Fruit fly (Drosophila melanogaster) whole organism, embryonic: ENCODE measurements around the gene CG17233.

Experiments used
- Atf6 ChIP-seq: fragments of 200-800 bp; sonication (Bioruptor generic); IDR thresholded peaks from 2 replicates; pipeline ENCODE4 v1.3.6; 2022; ENCODE audit warnings: missing biosample characterization, missing genetic modification characterization
- CG10366 ChIP-seq: fragments of 200-800 bp; sonication (Bioruptor generic); IDR thresholded peaks from 2 replicates; pipeline ENCODE4 v1.3.6; 2022; ENCODE audit warnings: missing biosample characterization, missing genetic modification characterization
- CG10462 ChIP-seq: fragments of 200-800 bp; sonication (Bioruptor generic); optimal IDR thresholded peaks from 2 replicates; lab custom pipeline; 2016; ENCODE audit warnings: missing biosample characterization, missing genetic modification characterization
- CG10565 ChIP-seq: fragments of 200-800 bp; sonication (Bioruptor generic); optimal IDR thresholded peaks from 3 replicates; lab custom pipeline; 2016; ENCODE audit warnings: missing biosample characterization, mild to moderate bottlenecking, missing genetic modification characterization
- CG12219 ChIP-seq: fragments of 200-800 bp; sonication (Bioruptor generic); optimal IDR thresholded peaks from 3 replicates; lab custom pipeline; 2018; ENCODE audit warnings: missing biosample characterization, mild to moderate bottlenecking, missing genetic modification characterization
- CG12391 ChIP-seq: fragments of 200-800 bp; sonication (Bioruptor generic); optimal IDR thresholded peaks from 3 replicates; lab custom pipeline; 2018; ENCODE audit warnings: missing biosample characterization, mild to moderate bottlenecking, missing genetic modification characterization, moderate library complexity
- CG14860 ChIP-seq: fragments of 200-800 bp; sonication (Bioruptor generic); IDR thresholded peaks from 3 replicates; pipeline ENCODE4 v1.3.6; 2022; ENCODE audit warnings: missing biosample characterization, missing genetic modification characterization; ENCODE audit not compliant: partially characterized antibody
- CG17829 ChIP-seq: fragments of 200-800 bp; optimal IDR thresholded peaks from 2 replicates; lab custom pipeline; 2019; ENCODE audit warnings: missing biosample characterization, mild to moderate bottlenecking, missing genetic modification characterization, moderate library complexity
- CG2678 ChIP-seq: fragments of 200-800 bp; sonication (Bioruptor generic); optimal IDR thresholded peaks from 3 replicates; lab custom pipeline; 2019; ENCODE audit warnings: missing biosample characterization, mild to moderate bottlenecking, missing genetic modification characterization, moderate library complexity
- CG31224 ChIP-seq: fragments of 200-800 bp; sonication (Bioruptor generic); IDR thresholded peaks from 2 replicates; pipeline ENCODE4 v1.3.6; 2022; ENCODE audit warnings: missing biosample characterization, missing genetic modification characterization
- CG31365 ChIP-seq: fragments of 200-800 bp; sonication (Bioruptor generic); optimal IDR thresholded peaks from 2 replicates; lab custom pipeline; 2018; ENCODE audit warnings: missing biosample characterization, mild to moderate bottlenecking, missing genetic modification characterization
- CG33213 ChIP-seq: fragments of 200-800 bp; sonication (Bioruptor generic); optimal IDR thresholded peaks from 3 replicates; lab custom pipeline; 2016; ENCODE audit warnings: missing biosample characterization, missing genetic modification characterization
- CG34422 ChIP-seq: fragments of 200-800 bp; sonication (Bioruptor generic); IDR thresholded peaks from 3 replicates; pipeline ENCODE4 v1.3.6; 2022; ENCODE audit warnings: missing biosample characterization, missing genetic modification characterization
- CG3726 ChIP-seq: fragments of 200-800 bp; sonication (Bioruptor generic); IDR thresholded peaks from 3 replicates; pipeline ENCODE4, ENCODE4 v1.3.6; 2022; ENCODE audit warnings: missing biosample characterization, missing genetic modification characterization
- CG4328 ChIP-seq: fragments of 200-800 bp; sonication (Bioruptor generic); optimal IDR thresholded peaks from 3 replicates; lab custom pipeline; 2017; ENCODE audit warnings: missing biosample characterization, missing genetic modification reagents, missing genetic modification characterization
- CG8924 ChIP-seq: fragments of 200-800 bp; optimal IDR thresholded peaks from 3 replicates; lab custom pipeline; 2019; ENCODE audit warnings: missing biosample characterization, mild to moderate bottlenecking, missing genetic modification characterization, moderate library complexity
- CG9932 ChIP-seq: fragments of 200-800 bp; sonication (Bioruptor generic); IDR thresholded peaks from 2 replicates; pipeline ENCODE4 v1.3.6; 2022; ENCODE audit warnings: missing biosample characterization, missing genetic modification characterization
- D19B ChIP-seq: fragments of 200-800 bp; sonication (Bioruptor generic); optimal IDR thresholded peaks from 2 replicates; lab custom pipeline; 2017; ENCODE audit warnings: missing biosample characterization, mild to moderate bottlenecking, missing genetic modification characterization
- Doc2 ChIP-seq: fragments of 200-800 bp; sonication (Bioruptor generic); IDR thresholded peaks from 2 replicates; pipeline ENCODE4 v1.3.6; 2022; ENCODE audit warnings: missing biosample characterization, missing genetic modification characterization
- Ets65A ChIP-seq: fragments of 200-800 bp; sonication (Bioruptor generic); peaks from one replicate; lab custom pipeline; 2016; ENCODE audit warnings: missing biosample characterization, missing genetic modification characterization
- HLH54F ChIP-seq: fragments of 200-800 bp; sonication (Bioruptor generic); optimal IDR thresholded peaks from 3 replicates; lab custom pipeline; 2016; ENCODE audit warnings: missing biosample characterization, missing genetic modification characterization
- Hey ChIP-seq: fragments of 200-800 bp; sonication (Bioruptor generic); optimal IDR thresholded peaks from 3 replicates; lab custom pipeline; 2018; ENCODE audit warnings: missing biosample characterization, mild to moderate bottlenecking, missing genetic modification characterization
- HmgZ ChIP-seq: fragments of 200-800 bp; sonication (Bioruptor generic); optimal IDR thresholded peaks from 2 replicates; lab custom pipeline; 2018; ENCODE audit warnings: missing biosample characterization, mild to moderate bottlenecking, missing genetic modification characterization
- Mad ChIP-seq: fragments of 200-800 bp; sonication (Bioruptor generic); optimal IDR thresholded peaks from 2 replicates; lab custom pipeline; 2016; ENCODE audit warnings: missing biosample characterization, missing genetic modification characterization
- Myb ChIP-seq: fragments of 200-800 bp; sonication (Bioruptor generic); optimal IDR thresholded peaks from 2 replicates; lab custom pipeline; 2016; ENCODE audit warnings: missing biosample characterization, missing genetic modification characterization
- Oli ChIP-seq: fragments of 200-800 bp; sonication (Bioruptor generic); optimal IDR thresholded peaks from 2 replicates; lab custom pipeline; 2018; ENCODE audit warnings: missing biosample characterization, mild to moderate bottlenecking, missing genetic modification characterization, moderate library complexity
- TFAM ChIP-seq: fragments of 200-800 bp; sonication (Bioruptor generic); optimal IDR thresholded peaks from 2 replicates; lab custom pipeline; 2017; ENCODE audit warnings: missing biosample characterization, missing genetic modification characterization, inconsistent platforms
- Usf ChIP-seq: fragments of 200-800 bp; sonication (Bioruptor generic); optimal IDR thresholded peaks from 2 replicates; lab custom pipeline; 2017; ENCODE audit warnings: missing genotype, missing biosample characterization, missing genetic modification characterization
- Vsx1 ChIP-seq: fragments of 200-800 bp; sonication (Bioruptor generic); optimal IDR thresholded peaks from 2 replicates; lab custom pipeline; 2017; ENCODE audit warnings: missing biosample characterization, mild to moderate bottlenecking, missing genetic modification characterization, missing genetic modification reagents
- ara ChIP-seq: fragments of 200-800 bp; sonication (Bioruptor generic); IDR thresholded peaks from 2 replicates; pipeline ENCODE4 v1.3.6; 2022; ENCODE audit warnings: missing biosample characterization, missing genetic modification characterization
- cato ChIP-seq: fragments of 200-800 bp; sonication (Bioruptor generic); optimal IDR thresholded peaks from 2 replicates; lab custom pipeline; 2016; ENCODE audit warnings: missing biosample characterization, missing genetic modification characterization, borderline replicate concordance
- corto ChIP-seq: fragments of 200-800 bp; sonication (Bioruptor generic); optimal IDR thresholded peaks from 2 replicates; lab custom pipeline; 2016; ENCODE audit warnings: missing biosample characterization, mild to moderate bottlenecking, missing genetic modification characterization, moderate library complexity
- crc ChIP-seq: fragments of 200-800 bp; sonication (Bioruptor generic); optimal IDR thresholded peaks from 2 replicates; lab custom pipeline; 2016; ENCODE audit warnings: missing biosample characterization, missing genetic modification characterization
- en ChIP-seq: fragments of 200-800 bp; sonication (Bioruptor generic); optimal IDR thresholded peaks from 2 replicates; lab custom pipeline; 2016; ENCODE audit warnings: missing biosample characterization, missing genetic modification characterization
- eve ChIP-seq, 2 experiments: fragments of >200 bp; optimal IDR thresholded peaks; 2 replicates each; lab custom pipeline; 2017; ENCODE audit warnings: missing biosample characterization in 2 of 2, missing genetic modification characterization in 2 of 2
- gce ChIP-seq: fragments of 200-800 bp; sonication (Bioruptor generic); IDR thresholded peaks from 3 replicates; pipeline ENCODE4 v1.3.6; 2022; ENCODE audit warnings: missing biosample characterization, missing genetic modification characterization
- grau ChIP-seq: fragments of 200-800 bp; optimal IDR thresholded peaks from 3 replicates; lab custom pipeline; 2019; ENCODE audit warnings: missing biosample characterization, mild to moderate bottlenecking, missing genetic modification characterization, moderate library complexity
- grn ChIP-seq: fragments of 200-800 bp; sonication (Bioruptor generic); optimal IDR thresholded peaks from 3 replicates; lab custom pipeline; 2017; ENCODE audit warnings: missing biosample characterization, missing genetic modification characterization
- gsb-n ChIP-seq: fragments of 200-800 bp; sonication (Bioruptor generic); optimal IDR thresholded peaks from 3 replicates; lab custom pipeline; 2018; ENCODE audit warnings: missing biosample characterization, mild to moderate bottlenecking, missing genetic modification characterization
- hth ChIP-seq: fragments of >200 bp; optimal IDR thresholded peaks from 2 replicates; lab custom pipeline; 2017; ENCODE audit warnings: inconsistent platforms
- lab ChIP-seq: fragments of 200-800 bp; sonication (Bioruptor generic); optimal IDR thresholded peaks from 3 replicates; lab custom pipeline; 2017; ENCODE audit warnings: missing biosample characterization, missing genetic modification characterization, mild to moderate bottlenecking, moderate library complexity, missing genetic modification reagents
- mld ChIP-seq: fragments of 200-800 bp; sonication (Bioruptor generic); IDR thresholded peaks from 3 replicates; pipeline ENCODE4 v1.3.6; 2022; ENCODE audit warnings: missing biosample characterization, missing genetic modification characterization; ENCODE audit not compliant: partially characterized antibody
- nmo ChIP-seq: fragments of 200-800 bp; sonication (Bioruptor generic); optimal IDR thresholded peaks from 2 replicates; lab custom pipeline; 2018; ENCODE audit warnings: missing biosample characterization, mild to moderate bottlenecking, missing genetic modification characterization, moderate library complexity
- p53 ChIP-seq: fragments of 200-800 bp; sonication (Bioruptor generic); optimal IDR thresholded peaks from 2 replicates; lab custom pipeline; 2016; ENCODE audit warnings: missing biosample characterization, missing genetic modification characterization
- salm ChIP-seq: fragments of 200-800 bp; sonication (Bioruptor generic); optimal IDR thresholded peaks from 2 replicates; lab custom pipeline; 2018; ENCODE audit warnings: missing biosample characterization, mild to moderate bottlenecking, missing genetic modification characterization
- shn ChIP-seq: fragments of 200-800 bp; sonication (Bioruptor generic); optimal IDR thresholded peaks from 3 replicates; lab custom pipeline; 2016; ENCODE audit warnings: missing biosample characterization, missing genetic modification characterization
- sug ChIP-seq: fragments of 200-800 bp; optimal IDR thresholded peaks from 2 replicates; lab custom pipeline; 2019; ENCODE audit warnings: missing biosample characterization, mild to moderate bottlenecking, missing genetic modification characterization, moderate library complexity
- tna ChIP-seq: fragments of 200-800 bp; sonication (Bioruptor generic); IDR thresholded peaks from 2 replicates; pipeline ENCODE4 v1.3.6; 2022; ENCODE audit warnings: missing biosample characterization, missing genetic modification characterization; ENCODE audit not compliant: partially characterized antibody
- trh ChIP-seq: fragments of 200-800 bp; sonication (Bioruptor generic); optimal IDR thresholded peaks from 2 replicates; lab custom pipeline; 2016; ENCODE audit warnings: missing biosample characterization, missing genetic modification characterization
- vfl ChIP-seq: fragments of 200-800 bp; sonication (Bioruptor generic); optimal IDR thresholded peaks from 2 replicates; lab custom pipeline; 2016; ENCODE audit warnings: missing biosample characterization, missing genetic modification characterization
- wdn ChIP-seq: fragments of 200-800 bp; sonication (Bioruptor generic); IDR thresholded peaks from 2 replicates; pipeline ENCODE4 v1.3.6; 2022; ENCODE audit warnings: missing biosample characterization, missing genetic modification characterization

The CG17233 gene

DNA sequence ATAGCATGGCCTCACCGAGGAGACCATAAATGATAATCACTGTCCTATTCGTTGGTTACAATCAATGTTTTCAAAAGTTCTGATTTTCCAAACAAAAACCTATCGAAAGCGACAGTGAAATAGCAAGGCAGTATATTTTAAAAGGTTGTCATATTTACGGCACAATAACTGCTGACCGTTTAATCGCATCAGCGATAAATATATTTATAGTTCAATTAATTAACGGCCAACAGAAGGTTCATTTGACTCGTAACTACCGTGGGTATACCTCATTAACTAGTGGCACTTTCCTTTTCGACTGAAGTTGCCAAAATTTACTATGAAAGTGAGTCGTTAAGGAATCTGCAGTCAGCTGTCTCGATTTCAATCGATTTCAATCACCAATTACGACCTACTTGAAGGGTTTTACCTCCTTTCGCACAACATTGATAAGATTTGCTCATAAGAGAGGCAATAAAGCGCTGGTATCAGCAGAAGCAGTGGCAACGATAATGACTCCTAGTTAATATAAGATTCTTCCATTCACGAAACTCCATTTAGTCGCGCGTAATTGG, 18.2 kb downstream of the CG17233 start, which contains the start of gene CG17147 (continued):
- TF ChIP-seq CG34422 (no peak), Doc2 (GFP tag; lab: Robert Waterston, UW) (no peak), mld (GFP tag; lab: Robert Waterston, UW) (no peak), eve (GFP tag; optimal IDR thresholded peaks at IDR 0.05; lab: Kevin White, UChicago) (no peak), trh (no peak), shn (GFP tag; lab: Kevin White, UChicago) (no peak), gce (GFP tag; lab: Robert Waterston, UW) (no peak), salm (tag; lab: Kevin White, UChicago) (no peak), Hey (tag; lab: Kevin White, UChicago) (no peak), CG3726 (GFP tag; lab: Robert Waterston, UW) (no peak), Usf (GFP tag; lab: Kevin White, UChicago) (no peak), D19B (GFP tag; lab: Kevin White, UChicago) (no peak), Vsx1 (peak; percentile 13), nmo (GFP tag; lab: Kevin White, UChicago) (no peak), CG10462 (GFP tag; lab: Kevin White, UChicago) (no peak), CG9932 (GFP tag; lab: Robert Waterston, UW) (no peak), CG12391 (tag; lab: Kevin White, UChicago) (no peak), crc (no peak), HLH54F (GFP tag; lab: Kevin White, UChicago) (no peak), hth (no peak), CG17829 (tag; lab: Kevin White, UChicago) (no peak), CG10565 (GFP tag; lab: Kevin White, UChicago) (no peak), grau (no peak), CG2678 (tag; lab: Kevin White, UChicago) (peak; percentile 19), tna (GFP tag; lab: Robert Waterston, UW) (no peak), CG12219 (GFP tag; lab: Kevin White, UChicago) (no peak), vfl (GFP tag; lab: Kevin White, UChicago) (no peak), CG33213 (no peak), Oli (tag; lab: Kevin White, UChicago) (no peak), corto (GFP tag; lab: Kevin White, UChicago) (no peak), sug (peak; percentile 62), CG14860 (GFP tag; lab: Robert Waterston, UW) (no peak), CG31365 (tag; lab: Kevin White, UChicago) (no peak), HmgZ (tag; lab: Kevin White, UChicago) (no peak), CG4328 (no peak), CG10366 (GFP tag; lab: Robert Waterston, UW) (no peak)

dm6 chr3L:20222617-20223016, 19.1 kb downstream of the CG17233 start:
- TF ChIP-seq Atf6 (GFP tag; lab: Robert Waterston, UW) (no peak), Ets65A (GFP tag; lab: Kevin White, UChicago) (peak; percentile 93)

DNA sequence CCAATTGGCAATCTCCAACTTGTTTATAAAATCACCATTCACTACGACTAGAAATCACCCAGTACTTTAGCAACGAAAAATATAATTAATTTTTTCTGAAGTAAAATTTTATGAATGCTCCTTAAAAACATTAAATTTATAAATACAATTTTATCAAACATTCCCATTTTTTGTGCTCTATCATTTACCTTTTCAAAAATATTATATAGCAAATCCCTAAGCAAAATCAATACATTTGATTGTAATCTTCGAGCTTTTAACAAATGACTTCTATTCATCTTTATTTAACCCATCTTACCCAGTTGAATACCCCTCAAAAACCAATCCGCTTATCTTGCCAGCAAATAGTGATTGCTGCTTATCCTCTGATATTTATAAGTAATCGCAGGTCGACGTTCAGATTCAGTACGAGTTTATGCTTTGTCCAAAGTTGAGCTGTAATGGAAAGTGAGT, 20.3 kb downstream of the CG17233 start, which contains the start of gene CG17145:
CG17145 (plus strand) TSS at position 403 of the 453 bp plus-strand sequence.
- TF ChIP-seq gsb-n (tag; lab: Kevin White, UChicago) (no peak), CG8924 (tag; lab: Kevin White, UChicago) (peak; percentile 30), en (no peak), lab (GFP tag; lab: Kevin White, UChicago) (peak; percentile 68), cato (GFP tag; lab: Kevin White, UChicago) (no peak), wdn (no peak), Mad (GFP tag; lab: Kevin White, UChicago) (no peak), TFAM (GFP tag; lab: Kevin White, UChicago) (no peak), grn (GFP tag; lab: Kevin White, UChicago) (peak; percentile 50), p53 (GFP tag; lab: Kevin White, UChicago) (no peak), ara (GFP tag; lab: Robert Waterston, UW) (no peak), CG31224 (GFP tag; lab: Robert Waterston, UW) (no peak), Myb (GFP tag; lab: Kevin White, UChicago) (no peak)
